Worm (Caenorhabditis elegans): ENCODE data around the gene sri-57.
A peak's percentile ranks its signal among the peaks of the same experiment; 100 is the strongest.
"Not testable (repeated sequence)": the region's sequence is repeated elsewhere in the genome, so short reads cannot be mapped to it uniquely, and the experiment has no call there.

Gene sri-57

DNA sequence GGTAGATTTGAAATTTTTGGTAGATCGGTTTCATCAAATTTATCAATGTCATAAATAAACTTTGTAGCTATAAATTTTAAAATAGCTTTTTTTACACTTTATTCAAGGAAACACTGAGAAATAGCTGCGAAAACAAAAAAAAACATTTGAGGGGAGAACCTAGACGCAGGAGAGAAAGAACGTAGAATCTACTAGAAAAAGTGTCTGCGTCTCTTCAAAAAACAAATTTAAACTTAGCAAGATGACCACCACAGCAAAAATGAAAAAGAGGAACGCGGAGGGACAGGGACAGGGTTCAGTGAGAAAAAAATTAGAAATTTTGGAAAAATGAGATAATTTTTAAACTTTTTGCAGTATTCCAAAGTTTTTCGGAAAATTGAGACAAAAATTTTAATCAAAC is 23.2 kb downstream of the sri-57 start (continued):
- TF ChIP-seq nhr-11 (tag; optimal IDR thresholded peaks at IDR 0.05) (peak; percentile 19), jun-1 (tag; optimal IDR thresholded peaks at IDR 0.05) (no peak), daf-16 (GFP tag; optimal IDR thresholded peaks at IDR 0.05) (peak in 1 of 2 experiments; percentile 60), daf-16 (tag; optimal IDR thresholded peaks at IDR 0.05) (no peak), hmg-1.1 (GFP tag; IDR thresholded peaks at IDR 0.05) (peak; percentile 48; the same call in 1 of the 2 replicates), D1046.2 (GFP tag; IDR thresholded peaks at IDR 0.05) (no peak), duxl-1 (tag; optimal IDR thresholded peaks at IDR 0.05; ENCODE audit: poor library complexity) (no peak), lim-7 (GFP tag; IDR thresholded peaks at IDR 0.05) (no peak), nhr-76 (tag; optimal IDR thresholded peaks at IDR 0.05) (no peak), Y75B8A.6 (GFP tag; IDR thresholded peaks at IDR 0.05) (no peak), pha-4 (GFP tag; IDR thresholded peaks at IDR 0.05) (no peak), pha-4 (tag; optimal IDR thresholded peaks at IDR 0.05) (no peak), zip-11 (GFP tag; IDR thresholded peaks at IDR 0.05) (no peak), nhr-28 (tag; optimal IDR thresholded peaks at IDR 0.05) (peak; percentile 0)

DNA sequence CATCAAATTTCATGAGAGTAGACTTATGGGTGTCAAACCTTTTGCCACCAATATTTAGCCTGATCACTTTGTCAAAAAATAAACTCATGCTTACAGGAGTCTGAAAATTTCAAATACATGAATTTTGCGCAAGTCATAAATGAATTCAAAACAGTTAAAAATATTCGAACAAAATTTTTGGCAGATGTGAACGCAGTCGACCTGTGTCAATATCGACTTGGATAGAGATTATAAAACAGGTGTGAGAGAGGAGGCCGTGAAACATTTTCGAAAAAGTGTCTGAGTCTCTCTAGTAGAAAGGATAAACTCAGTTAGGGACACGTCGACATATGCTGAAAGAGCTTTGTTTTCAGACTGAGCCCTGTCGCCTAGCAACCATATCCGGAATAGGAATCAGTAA is 25.5 kb downstream of the sri-57 start, which contains the start of gene F22E5.12:
F22E5.12 (minus strand) TSS at position 101 of the 400 bp plus-strand sequence.
- not testable (repeated sequence) for TF ChIP-seq T20F7.1 (GFP tag; optimal IDR thresholded peaks at IDR 0.05); ztf-7 (tag; optimal IDR thresholded peaks at IDR 0.05); daf-12 (tag; optimal IDR thresholded peaks at IDR 0.05)

DNA sequence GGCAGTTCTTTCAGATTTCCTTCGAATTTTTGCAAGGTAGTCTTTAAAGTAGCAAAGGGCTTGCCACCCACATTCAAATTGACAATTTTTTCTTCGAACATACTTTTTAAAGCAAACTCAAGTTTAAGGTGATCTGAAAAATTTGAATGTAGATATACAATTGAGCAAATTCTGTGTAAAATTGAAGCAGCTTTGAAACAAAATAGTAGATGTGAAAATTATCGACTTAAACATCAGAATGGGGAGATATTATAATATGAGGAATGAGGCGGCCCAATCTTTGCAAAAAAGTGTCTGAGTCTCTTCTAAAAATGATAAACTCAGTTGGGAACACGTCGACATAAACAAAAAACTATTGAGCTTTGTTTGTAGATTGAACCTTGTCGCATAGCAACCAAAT is 27.7 kb downstream of the sri-57 start, which contains the start of gene F22E5.11:
F22E5.11 (minus strand) TSS at position 101 of the 400 bp plus-strand sequence.
- TF ChIP-seq ces-1 (GFP tag; optimal IDR thresholded peaks at IDR 0.05): no peak
- TF ChIP-seq Y75B8A.6 (GFP tag; IDR thresholded peaks at IDR 0.05): no peak
- no peak for TF ChIP-seq zag-1 (tag; optimal IDR thresholded peaks at IDR 0.05)
- TF ChIP-seq nhr-42 (GFP tag; IDR thresholded peaks at IDR 0.05): no peak
- TF ChIP-seq mes-2 (tag; optimal IDR thresholded peaks at IDR 0.05; ENCODE audit: poor library complexity, severe bottlenecking): no peak
- no peak for TF ChIP-seq lin-39 (tag; optimal IDR thresholded peaks at IDR 0.05)
- no peak for TF ChIP-seq nhr-10 (tag; optimal IDR thresholded peaks at IDR 0.05)
- no peak for TF ChIP-seq unc-39 (tag; optimal IDR thresholded peaks at IDR 0.05)
- TF ChIP-seq ZK337.2 (GFP tag; IDR thresholded peaks at IDR 0.05): no peak

DNA sequence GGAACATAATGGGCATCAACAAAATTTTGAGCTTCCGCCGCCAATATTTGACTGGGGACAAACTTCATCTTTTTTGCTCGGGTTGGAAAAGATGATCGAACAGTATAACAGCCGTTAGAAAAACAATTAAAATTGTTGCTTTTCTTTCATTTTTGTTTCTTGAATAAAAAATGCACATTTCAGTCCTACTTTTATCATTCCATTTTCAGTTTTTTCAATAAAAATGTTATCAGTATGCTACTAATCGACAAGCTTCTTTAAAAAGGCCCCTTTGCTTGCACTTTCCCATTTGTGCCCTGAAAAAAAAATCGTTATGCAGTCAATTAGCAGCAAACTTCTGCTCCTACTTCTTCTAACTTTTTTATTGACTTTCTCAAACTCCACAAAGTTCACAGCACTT is 30.4 kb downstream of the sri-57 start, which contains the start of gene F22E5.7:
F22E5.7 (plus strand) TSS at position 301 of the 400 bp plus-strand sequence.
- TF ChIP-seq spr-1 (tag; optimal IDR thresholded peaks at IDR 0.05) (no peak), ces-1 (GFP tag; optimal IDR thresholded peaks at IDR 0.05) (no peak), lim-7 (GFP tag; IDR thresholded peaks at IDR 0.05) (no peak), duxl-1 (tag; optimal IDR thresholded peaks at IDR 0.05; ENCODE audit: poor library complexity) (no peak), egl-27 (tag; optimal IDR thresholded peaks at IDR 0.05) (no peak), zag-1 (tag; optimal IDR thresholded peaks at IDR 0.05) (no peak), nhr-76 (tag; optimal IDR thresholded peaks at IDR 0.05) (no peak), mxl-3 (GFP tag; optimal IDR thresholded peaks at IDR 0.05) (no peak), ctbp-1 (GFP tag; IDR thresholded peaks at IDR 0.05) (no peak), unc-130 (GFP tag; optimal IDR thresholded peaks at IDR 0.05) (no peak), nhr-237 (tag; optimal IDR thresholded peaks at IDR 0.05) (no peak), dve-1 (tag; optimal IDR thresholded peaks at IDR 0.05; ENCODE audit: insufficient read depth) (no peak), pqm-1 (tag; optimal IDR thresholded peaks at IDR 0.05) (no peak), Y75B8A.6 (GFP tag; IDR thresholded peaks at IDR 0.05) (no peak)

DNA sequence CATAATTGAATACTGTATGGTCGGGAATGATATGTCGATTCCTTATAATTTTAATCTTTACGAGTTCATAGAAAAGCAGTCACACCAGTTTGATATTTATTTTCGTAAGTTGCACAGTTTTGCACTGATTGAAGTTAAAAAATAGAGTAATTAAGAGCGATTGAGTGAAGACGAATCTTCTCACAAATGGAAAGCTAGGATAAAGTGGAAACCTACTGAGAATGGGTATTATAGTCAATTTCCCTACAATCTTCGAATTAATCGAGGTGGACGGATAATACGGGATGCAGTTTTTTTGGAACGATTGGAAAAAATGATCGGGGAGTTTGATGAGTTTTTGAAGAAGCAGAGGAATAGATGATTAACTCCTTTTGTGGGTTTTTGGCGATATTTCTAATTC is 31.2 kb downstream of the sri-57 start, which contains the start of gene F22E5.23:
F22E5.23 (plus strand) TSS at position 301 of the 400 bp plus-strand sequence.
- no peak for TF ChIP-seq aly-2 (tag; optimal IDR thresholded peaks at IDR 0.05)
- TF ChIP-seq nhr-102 (tag; optimal IDR thresholded peaks at IDR 0.05): no peak
- no peak for TF ChIP-seq mxl-3 (GFP tag; optimal IDR thresholded peaks at IDR 0.05)
- no peak for TF ChIP-seq daf-12 (tag; optimal IDR thresholded peaks at IDR 0.05)
- TF ChIP-seq dpl-1 (GFP tag; optimal IDR thresholded peaks at IDR 0.05): no peak
- TF ChIP-seq zip-2 (tag; optimal IDR thresholded peaks at IDR 0.05): no peak
- no peak for TF ChIP-seq lin-15B (tag; optimal IDR thresholded peaks at IDR 0.05)
- TF ChIP-seq nhr-42 (GFP tag; IDR thresholded peaks at IDR 0.05): no peak
- no peak for TF ChIP-seq unc-130 (GFP tag; optimal IDR thresholded peaks at IDR 0.05)
- TF ChIP-seq set-16 (GFP tag; IDR thresholded peaks at IDR 0.05): no peak
